Worm (Caenorhabditis elegans) whole organism, L4/young adult: ENCODE measurements around the gene abu-2.
"Not testable (repeated sequence)": the region's sequence is repeated elsewhere in the genome, so short reads cannot be mapped to it uniquely, and the experiment has no call there.

Source experiments
- W03F9.2 ChIP-seq: fragments of 150-350 bp; optimal IDR thresholded peaks from 2 replicates; lab custom pipeline; 2014; ENCODE audit warnings: missing biosample characterization, missing genetic modification characterization
- dao-5 ChIP-seq: sonication (generic microtip); optimal IDR thresholded peaks from 2 replicates; lab custom pipeline; 2016; ENCODE audit warnings: missing genotype, missing genetic modification characterization, moderate library complexity, missing compliant biosample characterization
- him-1 ChIP-seq: sonication (generic microtip); optimal IDR thresholded peaks from 2 replicates; lab custom pipeline; 2016; ENCODE audit warnings: missing genotype, missing genetic modification reagents, missing genetic modification characterization, missing compliant biosample characterization

The abu-2 gene

ce11 chrX:1438925-1439324 is 28.5 kb upstream of the abu-2 start:
- TF ChIP-seq dao-5 (tag; lab: Kevin White, UChicago): no peak
- TF ChIP-seq him-1 (tag; lab: Kevin White, UChicago): no peak
- no peak for TF ChIP-seq W03F9.2 (tag; lab: Kevin White, UChicago)

ce11 chrX:1437097-1437496 is 26.6 kb upstream of the abu-2 start:
- no peak for TF ChIP-seq him-1 (tag; lab: Kevin White, UChicago)
- TF ChIP-seq W03F9.2 (tag; lab: Kevin White, UChicago): no peak
- no peak for TF ChIP-seq dao-5 (tag; lab: Kevin White, UChicago)

ce11 chrX:1430707-1431106 is 20.3 kb upstream of the abu-2 start, which contains the start of gene F19G12.1:
F19G12.1 (plus strand) TSS chrX:1431007.
- TF ChIP-seq dao-5, W03F9.2, him-1 (tag; lab: Kevin White, UChicago): not testable (repeated sequence)

- TF ChIP-seq W03F9.2 (tag; lab: Kevin White, UChicago) (no peak), dao-5 (tag; lab: Kevin White, UChicago) (no peak), him-1 (tag; lab: Kevin White, UChicago) (no peak)
Observed at ce11 chrX:1426425-1426824, 16.0 kb upstream of the abu-2 start, which contains the start of gene F19G12.11. F19G12.11 (minus strand) TSS chrX:1426525.

- TF ChIP-seq dao-5 (tag; lab: Kevin White, UChicago) (no peak), W03F9.2 (tag; lab: Kevin White, UChicago) (no peak), him-1 (tag; lab: Kevin White, UChicago) (no peak)
Observed at ce11 chrX:1424509-1424908, 14.1 kb upstream of the abu-2 start, which contains the start of gene F19G12.3. F19G12.3 (plus strand) TSS chrX:1424809.

ce11 chrX:1420524-1420923 is 10.1 kb upstream of the abu-2 start:
- no peak for TF ChIP-seq W03F9.2 (tag; lab: Kevin White, UChicago)
- no peak for TF ChIP-seq him-1 (tag; lab: Kevin White, UChicago)
- no peak for TF ChIP-seq dao-5 (tag; lab: Kevin White, UChicago)

ce11 chrX:1419163-1419696 is 8.8 kb upstream of the abu-2 start, which contains the start of gene F19G12.9:
F19G12.9 (plus strand) TSS chrX:1419213.
- no peak for TF ChIP-seq W03F9.2 (tag; lab: Kevin White, UChicago)
- no peak for TF ChIP-seq dao-5 (tag; lab: Kevin White, UChicago)
- no peak for TF ChIP-seq him-1 (tag; lab: Kevin White, UChicago)

ce11 chrX:1416776-1417354 is 6.4 kb upstream of the abu-2 start, which contains the start of the genes F19G12.4 and F19G12.8:
F19G12.4 (plus strand) TSS chrX:1417304.
F19G12.8 (plus strand) TSS chrX:1417320.
- TF ChIP-seq him-1 (tag; lab: Kevin White, UChicago) (no peak), W03F9.2 (tag; lab: Kevin White, UChicago) (no peak)

ce11 chrX:1412844-1413243 is 2.4 kb upstream of the abu-2 start, which contains the start of gene srh-19:
srh-19 (plus strand) TSS chrX:1413144.
- no peak for TF ChIP-seq him-1 (tag; lab: Kevin White, UChicago)
- no peak for TF ChIP-seq W03F9.2 (tag; lab: Kevin White, UChicago)
- TF ChIP-seq dao-5 (tag; lab: Kevin White, UChicago): no peak

- TF ChIP-seq him-1 (tag; lab: Kevin White, UChicago) (no peak), dao-5 (tag; lab: Kevin White, UChicago) (no peak), W03F9.2 (tag; lab: Kevin White, UChicago) (no peak)
Observed at ce11 chrX:1409224-1409623, 1.2 kb downstream of the abu-2 start.

ce11 chrX:1403971-1404370 is 6.5 kb downstream of the abu-2 start, which contains the start of gene ZK402.1:
ZK402.1 (plus strand) TSS chrX:1404271.
- TF ChIP-seq W03F9.2, dao-5, him-1 (tag; lab: Kevin White, UChicago): not testable (repeated sequence)

- not testable (repeated sequence) for TF ChIP-seq him-1, dao-5, W03F9.2 (tag; lab: Kevin White, UChicago)
Observed at ce11 chrX:1403444-1403843, 7.0 kb downstream of the abu-2 start, which contains the start of gene ZK402.2. ZK402.2 (plus strand) TSS chrX:1403744.

- no peak for TF ChIP-seq him-1 (tag; lab: Kevin White, UChicago)
- no peak for TF ChIP-seq W03F9.2 (tag; lab: Kevin White, UChicago)
- TF ChIP-seq dao-5 (tag; lab: Kevin White, UChicago): no peak
Observed at ce11 chrX:1401259-1401658, 9.2 kb downstream of the abu-2 start, which contains the start of gene ZK402.5. ZK402.5 (minus strand) TSS chrX:1401359.
